Fruit fly (Drosophila melanogaster): Measurements from ENCODE around the gene CG18809.

The CG18809 gene

dm6 chrX:19773734-19774702 is 29.9 kb upstream of the CG18809 start (continued):
- peak; percentile 54 for TF ChIP-seq kni (GFP tag; optimal IDR thresholded peaks at IDR 0.05)
- peak; percentile 20 for TF ChIP-seq sens (GFP tag)
- TF ChIP-seq twi (tag; optimal IDR thresholded peaks at IDR 0.05), result peak; percentile 89
- TF ChIP-seq CG1832 (GFP tag; optimal IDR thresholded peaks at IDR 0.05), result peak; percentile 49
- TF ChIP-seq CG11504 (tag; optimal IDR thresholded peaks at IDR 0.05), result peak; percentile 50
- no peak for TF ChIP-seq CG17912 (GFP tag; optimal IDR thresholded peaks at IDR 0.05)
- TF ChIP-seq psq (GFP tag; optimal IDR thresholded peaks at IDR 0.05), result peak; percentile 79
- TF ChIP-seq CG14050 (GFP tag; IDR thresholded peaks at IDR 0.05), result no peak
- peak; percentile 97 for TF ChIP-seq CG4360 (GFP tag; IDR thresholded peaks at IDR 0.05)
- peak; percentile 92 for TF ChIP-seq crol (GFP tag; IDR thresholded peaks at IDR 0.05)

- TF ChIP-seq CG2875 (GFP tag; optimal IDR thresholded peaks at IDR 0.05), result no peak
- TF ChIP-seq Hand (GFP tag; optimal IDR thresholded peaks at IDR 0.05), result no peak
- TF ChIP-seq CG17802 (tag; optimal IDR thresholded peaks at IDR 0.05), result no peak
- TF ChIP-seq CG4360 (GFP tag; IDR thresholded peaks at IDR 0.05), result peak; percentile 51; the same call in 1 of the 2 replicates
- TF ChIP-seq CG4617 (GFP tag; optimal IDR thresholded peaks at IDR 0.05; ENCODE audit: borderline replicate concordance), result no peak
- no peak for TF ChIP-seq CG13624 (GFP tag; optimal IDR thresholded peaks at IDR 0.05)
- TF ChIP-seq vnd (GFP tag; IDR thresholded peaks at IDR 0.05; ENCODE audit: partially characterized antibody), result no peak
- TF ChIP-seq CG10321 (GFP tag; IDR thresholded peaks at IDR 0.05), result no peak
- no peak for TF ChIP-seq dimm (GFP tag; IDR thresholded peaks at IDR 0.05)
- peak; percentile 96 for TF ChIP-seq zen (tag; optimal IDR thresholded peaks at IDR 0.05)
- TF ChIP-seq gfzf (GFP tag; optimal IDR thresholded peaks at IDR 0.05), result no peak
- peak; percentile 98 for TF ChIP-seq pros (GFP tag; optimal IDR thresholded peaks at IDR 0.05)
- TF ChIP-seq tll (GFP tag; optimal IDR thresholded peaks at IDR 0.05), result peak in 1 of 2 experiments; percentile 63
- TF ChIP-seq CG17568 (GFP tag; optimal IDR thresholded peaks at IDR 0.05), result no peak
- TF ChIP-seq grn (GFP tag; optimal IDR thresholded peaks at IDR 0.05), result peak; percentile 32
- TF ChIP-seq Hr39 (optimal IDR thresholded peaks at IDR 0.05), result no peak
- no peak for TF ChIP-seq cato (GFP tag; optimal IDR thresholded peaks at IDR 0.05; ENCODE audit: borderline replicate concordance)
- TF ChIP-seq cg (GFP tag; optimal IDR thresholded peaks at IDR 0.05), result peak; percentile 61
- no peak for TF ChIP-seq sens (GFP tag)
- TF ChIP-seq kni (GFP tag; optimal IDR thresholded peaks at IDR 0.05), result peak; percentile 7
- peak; percentile 85 for TF ChIP-seq CG15479 (GFP tag; optimal IDR thresholded peaks at IDR 0.05)
- TF ChIP-seq HHEX (GFP tag; optimal IDR thresholded peaks at IDR 0.05), result no peak
Measured at dm6 chrX:19772002-19772622, 28.0 kb upstream of the CG18809 start.

dm6 chrX:19769821-19770519 is 25.8 kb upstream of the CG18809 start:
- peak; percentile 95 for TF ChIP-seq crol (GFP tag; IDR thresholded peaks at IDR 0.05)
- TF ChIP-seq CG14050 (GFP tag; IDR thresholded peaks at IDR 0.05), result no peak
- peak; percentile 18; the same call in 1 of the 2 replicates for TF ChIP-seq CG10366 (GFP tag; IDR thresholded peaks at IDR 0.05)
- 0 out of 3 replicates have a peak, but pooled peaks have one; percentile 18 for TF ChIP-seq ken (GFP tag; IDR thresholded peaks at IDR 0.05)
- TF ChIP-seq CG8478 (optimal IDR thresholded peaks at IDR 0.05), result no peak
- TF ChIP-seq CG8944 (GFP tag; optimal IDR thresholded peaks at IDR 0.05), result peak; percentile 38
- TF ChIP-seq CG31224 (GFP tag; IDR thresholded peaks at IDR 0.05), result 0 out of 2 replicates have a peak, but pooled peaks have one; percentile 21
- peak; percentile 31; the same call in 1 of the 2 replicates for TF ChIP-seq slbo (GFP tag; IDR thresholded peaks at IDR 0.05)
- no peak for TF ChIP-seq CG8281 (tag; optimal IDR thresholded peaks at IDR 0.05)
- TF ChIP-seq CG11456 (GFP tag; IDR thresholded peaks at IDR 0.05), result no peak
- TF ChIP-seq Blimp-1 (GFP tag; optimal IDR thresholded peaks at IDR 0.05), result peak; percentile 46
- TF ChIP-seq p53 (GFP tag; optimal IDR thresholded peaks at IDR 0.05), result no peak
- TF ChIP-seq CG18619 (GFP tag; optimal IDR thresholded peaks at IDR 0.05), result peak; percentile 3
- TF ChIP-seq toy (GFP tag; IDR thresholded peaks at IDR 0.05), result no peak
- TF ChIP-seq nerfin-2 (GFP tag; IDR thresholded peaks at IDR 0.05; ENCODE audit: partially characterized antibody), result no peak
- TF ChIP-seq chm (GFP tag; IDR thresholded peaks at IDR 0.05), result peak; percentile 68; the same call in 1 of the 2 replicates
- no peak for TF ChIP-seq Dp (GFP tag; optimal IDR thresholded peaks at IDR 0.05)

All from whole organism, embryonic.